Fruit fly (Drosophila melanogaster) whole organism, embryonic: Measurements from ENCODE around the gene nuf.
A peak's percentile ranks its signal among the peaks of the same experiment; 100 is the strongest.

Source experiments
- Atf-2 ChIP-seq: fragments of 200-800 bp; sonication (Bioruptor generic); optimal IDR thresholded peaks from 2 replicates; lab custom pipeline; 2016; ENCODE audit warnings: missing biosample characterization, missing genetic modification characterization
- Awh ChIP-seq: fragments of 200-800 bp; sonication (Bioruptor generic); IDR thresholded peaks from 2 replicates; pipeline ENCODE4, ENCODE4 v1.3.6; 2022; ENCODE audit warnings: missing biosample characterization, missing genetic modification characterization
- CG10462 ChIP-seq: fragments of 200-800 bp; sonication (Bioruptor generic); optimal IDR thresholded peaks from 2 replicates; lab custom pipeline; 2016; ENCODE audit warnings: missing biosample characterization, missing genetic modification characterization
- CG11398 ChIP-seq: fragments of 200-800 bp; sonication (Bioruptor generic); optimal IDR thresholded peaks from 2 replicates; lab custom pipeline; 2016; ENCODE audit warnings: missing biosample characterization, missing genetic modification characterization
- CG11723 ChIP-seq: fragments of 200-800 bp; sonication (Bioruptor generic); optimal IDR thresholded peaks from 2 replicates; lab custom pipeline; 2017; ENCODE audit warnings: missing biosample characterization, mild to moderate bottlenecking, missing genetic modification characterization
- CG12659 ChIP-seq: fragments of 200-800 bp; sonication (Bioruptor generic); optimal IDR thresholded peaks from 3 replicates; lab custom pipeline; 2017; ENCODE audit warnings: mild to moderate bottlenecking, missing biosample characterization, missing genetic modification reagents, missing genetic modification characterization
- CG12942 ChIP-seq: fragments of 200-800 bp; sonication (Bioruptor generic); optimal IDR thresholded peaks from 3 replicates; lab custom pipeline; 2016; ENCODE audit warnings: missing biosample characterization, missing genetic modification characterization
- CG13424 ChIP-seq: fragments of 200-800 bp; sonication (Bioruptor generic); optimal IDR thresholded peaks from 2 replicates; lab custom pipeline; 2019; ENCODE audit warnings: missing biosample characterization, mild to moderate bottlenecking, missing genetic modification characterization, moderate library complexity
- CG13624 ChIP-seq: fragments of 200-800 bp; sonication (Bioruptor generic); optimal IDR thresholded peaks from 2 replicates; lab custom pipeline; 2016; ENCODE audit warnings: missing biosample characterization, missing genetic modification characterization
- CG14667 ChIP-seq: fragments of 200-800 bp; sonication (Bioruptor generic); IDR thresholded peaks from 2 replicates; pipeline ENCODE4 v1.3.6; 2022; ENCODE audit warnings: missing biosample characterization, missing genetic modification characterization
- CG16779 ChIP-seq: fragments of 200-800 bp; sonication (Bioruptor generic); IDR thresholded peaks from 2 replicates; pipeline ENCODE4 v1.3.6; 2022; ENCODE audit warnings: missing biosample characterization, missing genetic modification characterization
- CG17186 ChIP-seq: fragments of 200-800 bp; sonication (Bioruptor generic); optimal IDR thresholded peaks from 3 replicates; lab custom pipeline; 2017; ENCODE audit warnings: missing biosample characterization, missing genetic modification reagents, missing genetic modification characterization
- CG18262 ChIP-seq: fragments of 200-800 bp; optimal IDR thresholded peaks from 3 replicates; lab custom pipeline; 2019; ENCODE audit warnings: missing biosample characterization, mild to moderate bottlenecking, missing genetic modification characterization, moderate library complexity
- CG18476 ChIP-seq: fragments of 200-800 bp; sonication (Bioruptor generic); optimal IDR thresholded peaks from 2 replicates; lab custom pipeline; 2016; ENCODE audit warnings: missing biosample characterization, mild to moderate bottlenecking, missing genetic modification characterization
- CG31224 ChIP-seq: fragments of 200-800 bp; sonication (Bioruptor generic); IDR thresholded peaks from 2 replicates; pipeline ENCODE4 v1.3.6; 2022; ENCODE audit warnings: missing biosample characterization, missing genetic modification characterization
- CG7745 ChIP-seq: fragments of 200-800 bp; sonication (Bioruptor generic); optimal IDR thresholded peaks from 2 replicates; lab custom pipeline; 2018; ENCODE audit warnings: missing biosample characterization, mild to moderate bottlenecking, missing genetic modification characterization, moderate library complexity
- CG8290 ChIP-seq, 3 experiments: fragments of 200-800 bp; sonication (Bioruptor generic); optimal IDR thresholded peaks; 2 replicates each; lab custom pipeline; 2016 to 2019; ENCODE audit warnings: missing biosample characterization in 3 of 3, missing genetic modification characterization in 3 of 3, mild to moderate bottlenecking in 2 of 3, moderate library complexity in 1 of 3
- CHES-1-like ChIP-seq: fragments of 200-800 bp; sonication (Bioruptor generic); optimal IDR thresholded peaks from 2 replicates; lab custom pipeline; 2016; ENCODE audit warnings: missing biosample characterization, missing genetic modification characterization
- D ChIP-seq, 2 experiments: fragments of 200-800 bp in 1 of 2; fragments of >200 bp in 1 of 2; sonication (Bioruptor generic) in 1 of 2; optimal IDR thresholded peaks; 2 replicates in 1 of 2; 3 replicates in 1 of 2; lab custom pipeline; 2017; ENCODE audit warnings: mild to moderate bottlenecking in 1 of 2, missing biosample characterization in 1 of 2, missing genetic modification characterization in 1 of 2, missing genetic modification reagents in 1 of 2
- Dek ChIP-seq: fragments of 200-800 bp; sonication (Bioruptor generic); optimal IDR thresholded peaks from 3 replicates; lab custom pipeline; 2019; ENCODE audit warnings: missing biosample characterization, mild to moderate bottlenecking, missing genetic modification characterization, moderate library complexity
- Drgx ChIP-seq: fragments of 200-800 bp; sonication (Bioruptor generic); IDR thresholded peaks from 2 replicates; pipeline ENCODE4 v1.3.6; 2022; ENCODE audit warnings: missing biosample characterization, missing genetic modification characterization
- E2f1 ChIP-seq: fragments of 200-800 bp; sonication (Bioruptor generic); IDR thresholded peaks from 2 replicates; pipeline ENCODE4 v1.3.6; 2022; ENCODE audit warnings: missing biosample characterization, missing genetic modification characterization
- ERR ChIP-seq: fragments of 200-800 bp; sonication (Bioruptor generic); optimal IDR thresholded peaks from 2 replicates; lab custom pipeline; 2016; ENCODE audit warnings: missing biosample characterization, missing genetic modification characterization
- Ets65A ChIP-seq: fragments of 200-800 bp; sonication (Bioruptor generic); peaks from one replicate; lab custom pipeline; 2016; ENCODE audit warnings: missing biosample characterization, missing genetic modification characterization
- HLHmδ ChIP-seq: fragments of 200-800 bp; sonication (Bioruptor generic); optimal IDR thresholded peaks from 2 replicates; lab custom pipeline; 2018; ENCODE audit warnings: missing biosample characterization, mild to moderate bottlenecking, missing genetic modification characterization, moderate library complexity
- Hmr ChIP-seq: fragments of 200-800 bp; sonication (Bioruptor generic); optimal IDR thresholded peaks from 3 replicates; lab custom pipeline; 2017; ENCODE audit warnings: mild to moderate bottlenecking, missing biosample characterization, missing genetic modification reagents, missing genetic modification characterization
- Hr78 ChIP-seq, 2 experiments: fragments of 200-800 bp in 1 of 2; fragments of >200 bp in 1 of 2; sonication (Bioruptor generic) in 1 of 2; optimal IDR thresholded peaks; 2 replicates each; lab custom pipeline; 2017 to 2019; ENCODE audit warnings: missing biosample characterization in 2 of 2, missing genetic modification characterization in 2 of 2, mild to moderate bottlenecking in 1 of 2, moderate library complexity in 1 of 2
- MESR4 ChIP-seq: fragments of 200-800 bp; sonication (Bioruptor generic); optimal IDR thresholded peaks from 2 replicates; lab custom pipeline; 2018; ENCODE audit warnings: missing biosample characterization, mild to moderate bottlenecking, missing genetic modification characterization, moderate library complexity
- Oaz ChIP-seq: fragments of 200-800 bp; sonication (Bioruptor generic); IDR thresholded peaks from 2 replicates; pipeline ENCODE4 v1.3.6; 2022; ENCODE audit warnings: missing biosample characterization, missing genetic modification characterization
- Sry-δ ChIP-seq: fragments of 200-800 bp; sonication (Bioruptor generic); optimal IDR thresholded peaks from 2 replicates; lab custom pipeline; 2016; ENCODE audit warnings: missing biosample characterization, missing genetic modification characterization
- Usf ChIP-seq: fragments of 200-800 bp; sonication (Bioruptor generic); optimal IDR thresholded peaks from 2 replicates; lab custom pipeline; 2017; ENCODE audit warnings: missing genotype, missing biosample characterization, missing genetic modification characterization
- Vsx1 ChIP-seq: fragments of 200-800 bp; sonication (Bioruptor generic); optimal IDR thresholded peaks from 2 replicates; lab custom pipeline; 2017; ENCODE audit warnings: missing biosample characterization, mild to moderate bottlenecking, missing genetic modification characterization, missing genetic modification reagents
- Xbp1 ChIP-seq: fragments of 200-800 bp; sonication (Bioruptor generic); optimal IDR thresholded peaks from 3 replicates; lab custom pipeline; 2016; ENCODE audit warnings: missing biosample characterization, mild to moderate bottlenecking, missing genetic modification characterization
- ash1 ChIP-seq: fragments of 200-800 bp; sonication (Bioruptor generic); optimal IDR thresholded peaks from 2 replicates; lab custom pipeline; 2018; ENCODE audit warnings: missing biosample characterization, mild to moderate bottlenecking, missing genetic modification characterization
- bab2 ChIP-seq: fragments of 200-800 bp; sonication (Bioruptor generic); optimal IDR thresholded peaks from 2 replicates; lab custom pipeline; 2016; ENCODE audit warnings: missing biosample characterization, missing genetic modification characterization
- bowl ChIP-seq: fragments of 200-800 bp; sonication (Bioruptor generic); IDR thresholded peaks from 2 replicates; pipeline ENCODE4 v1.3.6; 2022; ENCODE audit warnings: missing biosample characterization, missing genetic modification characterization
- dati ChIP-seq: fragments of 200-800 bp; sonication (Bioruptor generic); IDR thresholded peaks from 2 replicates; pipeline ENCODE4 v1.3.6; 2022; ENCODE audit warnings: missing biosample characterization, missing genetic modification characterization
- h ChIP-seq: fragments of >200 bp; optimal IDR thresholded peaks from 2 replicates; lab custom pipeline; 2017
- kah ChIP-seq: fragments of 200-800 bp; sonication (Bioruptor generic); optimal IDR thresholded peaks from 2 replicates; lab custom pipeline; 2018; ENCODE audit warnings: missing biosample characterization, mild to moderate bottlenecking, missing genetic modification characterization
- mam ChIP-seq: fragments of 200-800 bp; sonication (Bioruptor generic); optimal IDR thresholded peaks from 3 replicates; lab custom pipeline; 2016; ENCODE audit warnings: missing biosample characterization, missing genetic modification characterization
- org-1 ChIP-seq: fragments of 200-800 bp; sonication (Bioruptor generic); optimal IDR thresholded peaks from 2 replicates; lab custom pipeline; 2017; ENCODE audit warnings: missing biosample characterization, missing genetic modification characterization
- ro ChIP-seq: fragments of 200-800 bp; sonication (Bioruptor generic); IDR thresholded peaks from 2 replicates; pipeline ENCODE4 v1.3.6; 2022; ENCODE audit warnings: missing biosample characterization, missing genetic modification characterization
- sc ChIP-seq, 3 experiments: fragments of >200 bp in 2 of 3; fragments of 200-800 bp in 1 of 3; sonication (Bioruptor generic) in 1 of 3; optimal IDR thresholded peaks; 2 replicates in 2 of 3; 3 replicates in 1 of 3; lab custom pipeline; 2017; ENCODE audit warnings: mild to moderate bottlenecking in 1 of 3, missing biosample characterization in 1 of 3, missing genetic modification characterization in 1 of 3, missing genetic modification reagents in 1 of 3
- sim ChIP-seq: fragments of 200-800 bp; sonication (Bioruptor generic); IDR thresholded peaks from 2 replicates; pipeline ENCODE4 v1.3.6; 2022; ENCODE audit warnings: missing biosample characterization, missing genetic modification characterization
- slou ChIP-seq: fragments of 200-800 bp; sonication (Bioruptor generic); optimal IDR thresholded peaks from 3 replicates; lab custom pipeline; 2016; ENCODE audit warnings: missing biosample characterization, missing genetic modification characterization
- vfl ChIP-seq: fragments of 200-800 bp; sonication (Bioruptor generic); optimal IDR thresholded peaks from 2 replicates; lab custom pipeline; 2016; ENCODE audit warnings: missing biosample characterization, missing genetic modification characterization
- zen2 ChIP-seq: fragments of 200-800 bp; sonication (Bioruptor generic); IDR thresholded peaks from 3 replicates; pipeline ENCODE4 v1.3.6; 2022; ENCODE audit warnings: missing biosample characterization, missing genetic modification characterization; ENCODE audit not compliant: partially characterized antibody
- zf30C ChIP-seq: fragments of 200-800 bp; sonication (Bioruptor generic); optimal IDR thresholded peaks from 3 replicates; lab custom pipeline; 2018; ENCODE audit warnings: missing biosample characterization, mild to moderate bottlenecking, missing genetic modification characterization

The nuf gene

dm6 chr3L:14172174-14172940 is 18.3 kb upstream of the nuf start (continued):
- TF ChIP-seq CG31224 (GFP tag; lab: Robert Waterston, UW): no peak
- TF ChIP-seq dati: no peak
- no peak for TF ChIP-seq E2f1 (GFP tag; lab: Robert Waterston, UW)
- no peak for TF ChIP-seq CG7745 (tag; lab: Kevin White, UChicago)
- no peak for TF ChIP-seq Usf (GFP tag; lab: Kevin White, UChicago)
- peak; percentile 12 for TF ChIP-seq CG11723
- no peak for TF ChIP-seq sim (GFP tag; lab: Robert Waterston, UW)
- TF ChIP-seq Xbp1: peak; percentile 46
- TF ChIP-seq CHES-1-like: no peak
- no peak for TF ChIP-seq Drgx (GFP tag; lab: Robert Waterston, UW)
- TF ChIP-seq bab2: no peak
- no peak for TF ChIP-seq D (optimal IDR thresholded peaks at IDR 0.05; lab: Kevin White, UChicago)
- peak; percentile 88 for TF ChIP-seq D (GFP tag; optimal IDR thresholded peaks at IDR 0.05; lab: Kevin White, UChicago)
- no peak for TF ChIP-seq kah
- no peak for TF ChIP-seq Hr78 (GFP tag; optimal IDR thresholded peaks at IDR 0.05; lab: Kevin White, UChicago)
- no peak for TF ChIP-seq Ets65A (GFP tag; lab: Kevin White, UChicago)
- no peak for TF ChIP-seq CG10462 (GFP tag; lab: Kevin White, UChicago)
- TF ChIP-seq CG12659 (GFP tag; lab: Kevin White, UChicago): peak; percentile 66
- TF ChIP-seq org-1 (GFP tag; lab: Kevin White, UChicago): peak; percentile 45
- no peak for TF ChIP-seq vfl (GFP tag; lab: Kevin White, UChicago)
- no peak for TF ChIP-seq Oaz (GFP tag; lab: Robert Waterston, UW)
- no peak for TF ChIP-seq mam (GFP tag; lab: Kevin White, UChicago)
- no peak for TF ChIP-seq sc (optimal IDR thresholded peaks at IDR 0.05; lab: Kevin White, UChicago)
- peak; percentile 25 for TF ChIP-seq sc (GFP tag; optimal IDR thresholded peaks at IDR 0.05; lab: Kevin White, UChicago)
- TF ChIP-seq MESR4: no peak
- no peak for TF ChIP-seq ro (GFP tag; lab: Robert Waterston, UW)
- TF ChIP-seq CG14667: no peak
- no peak for TF ChIP-seq CG17186 (GFP tag; lab: Kevin White, UChicago)
- no peak for TF ChIP-seq zf30C (GFP tag; lab: Kevin White, UChicago)
- TF ChIP-seq CG8290 (GFP tag; optimal IDR thresholded peaks at IDR 0.05; lab: Kevin White, UChicago): peak; percentile 0
- no peak for TF ChIP-seq CG8290 (tag; optimal IDR thresholded peaks at IDR 0.05; lab: Kevin White, UChicago)
- no peak for TF ChIP-seq Sry-δ
- no peak for TF ChIP-seq Awh (GFP tag; lab: Robert Waterston, UW)
- no peak for TF ChIP-seq Hmr
- no peak for TF ChIP-seq Dek (tag; lab: Kevin White, UChicago)
- no peak for TF ChIP-seq h (lab: Kevin White, UChicago)
- peak; percentile 34 for TF ChIP-seq CG18476 (GFP tag; lab: Kevin White, UChicago)
- TF ChIP-seq CG13424 (tag; lab: Kevin White, UChicago): peak; percentile 83
- TF ChIP-seq CG11398 (GFP tag; lab: Kevin White, UChicago): no peak
- no peak for TF ChIP-seq ERR (GFP tag; lab: Kevin White, UChicago)
- TF ChIP-seq Atf-2: no peak
- no peak for TF ChIP-seq CG13624
- no peak for TF ChIP-seq CG16779 (GFP tag; lab: Robert Waterston, UW)
- TF ChIP-seq CG12942 (GFP tag; lab: Kevin White, UChicago): no peak
- TF ChIP-seq bowl: no peak
- no peak for TF ChIP-seq HLHmδ
- peak; percentile 81 for TF ChIP-seq CG18262 (tag; lab: Kevin White, UChicago)
- TF ChIP-seq Vsx1 (GFP tag; lab: Kevin White, UChicago): no peak
- TF ChIP-seq ash1 (GFP tag; lab: Kevin White, UChicago): no peak
- no peak for TF ChIP-seq zen2
- TF ChIP-seq slou: no peak
